Fruit fly (Drosophila melanogaster): Measurements from ENCODE around the gene Noc1.

Noc1 gene

DNA sequence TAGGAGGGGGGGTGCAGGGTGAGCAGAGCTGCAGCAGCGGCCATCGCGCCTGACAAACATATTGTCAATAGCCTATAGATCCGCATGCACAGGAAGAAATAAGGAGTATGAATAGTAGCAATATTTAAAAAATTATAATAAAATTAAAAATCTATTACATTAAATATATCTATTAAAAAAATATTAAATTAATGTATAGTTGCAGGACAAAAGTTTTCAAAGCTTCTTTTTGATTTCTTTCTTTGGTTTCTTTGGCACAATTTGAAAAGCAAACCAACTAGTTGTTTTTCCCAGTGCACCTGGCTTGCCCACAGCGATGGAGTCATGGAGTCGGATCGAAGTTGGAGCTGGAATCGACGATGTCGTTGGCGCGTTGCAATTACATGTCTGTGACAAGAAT, 42.8 kb upstream of the Noc1 start (continued):
- TF ChIP-seq dm (GFP tag; optimal IDR thresholded peaks at IDR 0.05) (no peak), CG13775 (GFP tag; optimal IDR thresholded peaks at IDR 0.05) (no peak), Drgx (GFP tag; IDR thresholded peaks at IDR 0.05) (peak; percentile 61), CG9727 (GFP tag; optimal IDR thresholded peaks at IDR 0.05) (peak; percentile 38), CG12236 (GFP tag; optimal IDR thresholded peaks at IDR 0.05) (no peak), HHEX (GFP tag; optimal IDR thresholded peaks at IDR 0.05) (no peak), CG43689 (GFP tag; IDR thresholded peaks at IDR 0.05) (no peak), Opbp (GFP tag; IDR thresholded peaks at IDR 0.05; ENCODE audit: partially characterized antibody) (no peak), CG12104 (GFP tag; optimal IDR thresholded peaks at IDR 0.05) (no peak), Dip2 (GFP tag; IDR thresholded peaks at IDR 0.05) (no peak), ewg (GFP tag; optimal IDR thresholded peaks at IDR 0.05) (no peak), ems (GFP tag; optimal IDR thresholded peaks at IDR 0.05) (no peak), Dad (GFP tag; optimal IDR thresholded peaks at IDR 0.05) (no peak), ash1 (GFP tag; optimal IDR thresholded peaks at IDR 0.05) (no peak), CG11695 (GFP tag; IDR thresholded peaks at IDR 0.05) (no peak), CG30403 (GFP tag; optimal IDR thresholded peaks at IDR 0.05) (no peak), insv (GFP tag; optimal IDR thresholded peaks at IDR 0.05) (no peak), nau (GFP tag; optimal IDR thresholded peaks at IDR 0.05) (no peak), Six4 (GFP tag; optimal IDR thresholded peaks at IDR 0.05) (no peak), Sox102F (GFP tag; optimal IDR thresholded peaks at IDR 0.05) (peak; percentile 3), CG15073 (GFP tag; optimal IDR thresholded peaks at IDR 0.05) (no peak), odd (GFP tag; optimal IDR thresholded peaks at IDR 0.05) (no peak), CG1233 (GFP tag; optimal IDR thresholded peaks at IDR 0.05) (no peak), Nf-YC (tag; optimal IDR thresholded peaks at IDR 0.05) (no peak), CG7372 (GFP tag; IDR thresholded peaks at IDR 0.05) (no peak), CG8944 (GFP tag; optimal IDR thresholded peaks at IDR 0.05) (no peak), danr (GFP tag; IDR thresholded peaks at IDR 0.05) (no peak), CG10979 (tag; optimal IDR thresholded peaks at IDR 0.05) (peak; percentile 55), CG9876 (GFP tag; optimal IDR thresholded peaks at IDR 0.05) (no peak), rib (GFP tag; IDR thresholded peaks at IDR 0.05) (no peak), Elba2 (GFP tag; optimal IDR thresholded peaks at IDR 0.05) (no peak), CG18599 (GFP tag; optimal IDR thresholded peaks at IDR 0.05) (no peak), CG6689 (GFP tag; IDR thresholded peaks at IDR 0.05) (0 out of 2 replicates have a peak, but pooled peaks have one; percentile 14)

DNA sequence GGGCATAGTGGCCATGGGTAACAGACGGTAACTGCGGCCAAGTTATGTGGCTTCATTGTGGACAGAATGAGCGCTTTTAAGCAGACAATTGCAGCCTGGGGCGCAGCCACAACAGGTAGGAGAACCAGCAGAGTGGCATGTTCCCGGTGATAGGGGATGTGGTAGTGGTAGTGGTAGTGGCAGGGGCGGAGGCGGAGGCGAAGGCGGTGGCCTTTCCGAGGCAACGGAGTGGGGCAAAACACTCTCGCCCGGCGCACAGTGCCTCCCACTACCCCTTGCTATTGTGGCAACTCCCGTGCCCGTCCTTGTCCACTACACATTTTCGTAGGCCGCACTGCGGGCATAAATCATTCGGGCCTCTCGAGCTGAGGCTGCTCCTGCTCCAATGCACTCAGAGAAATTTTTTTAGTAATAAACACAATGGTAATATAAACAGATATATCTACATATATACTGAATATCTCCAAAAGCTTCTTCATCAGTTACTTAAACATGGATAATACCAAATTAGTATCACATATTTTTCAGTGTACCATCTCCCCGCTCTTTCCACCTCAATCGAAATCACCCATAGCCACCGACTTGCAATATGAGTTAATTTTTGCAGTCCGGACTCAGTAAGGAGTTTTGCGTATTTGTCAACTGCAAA, 41.1 kb upstream of the Noc1 start:
- TF ChIP-seq CG7745 (tag; optimal IDR thresholded peaks at IDR 0.05): no peak
- no peak for TF ChIP-seq CG17829 (tag; optimal IDR thresholded peaks at IDR 0.05)
- no peak for TF ChIP-seq zf30C (GFP tag; optimal IDR thresholded peaks at IDR 0.05)
- no peak for TF ChIP-seq CG16815 (GFP tag; optimal IDR thresholded peaks at IDR 0.05)
- peak in 1 of 2 experiments; percentile 56 for TF ChIP-seq bsh (GFP tag; optimal IDR thresholded peaks at IDR 0.05)
- no peak for TF ChIP-seq NC2β (GFP tag; optimal IDR thresholded peaks at IDR 0.05)
- no peak for TF ChIP-seq pum (GFP tag; optimal IDR thresholded peaks at IDR 0.05)
- TF ChIP-seq CG15514 (GFP tag; optimal IDR thresholded peaks at IDR 0.05): no peak
- TF ChIP-seq Opbp (GFP tag; IDR thresholded peaks at IDR 0.05; ENCODE audit: partially characterized antibody): no peak
- TF ChIP-seq crc (GFP tag; optimal IDR thresholded peaks at IDR 0.05): no peak
- no peak for TF ChIP-seq CG12071 (GFP tag; optimal IDR thresholded peaks at IDR 0.05)
- peak; percentile 70 for TF ChIP-seq nom (GFP tag; optimal IDR thresholded peaks at IDR 0.05)
- TF ChIP-seq sim (GFP tag; IDR thresholded peaks at IDR 0.05): no peak
- TF ChIP-seq CG34224 (GFP tag; IDR thresholded peaks at IDR 0.05; ENCODE audit: partially characterized antibody): no peak
- TF ChIP-seq CG11093 (GFP tag; IDR thresholded peaks at IDR 0.05): no peak
- TF ChIP-seq CG12942 (GFP tag; optimal IDR thresholded peaks at IDR 0.05): no peak
- TF ChIP-seq Bteb2 (GFP tag; optimal IDR thresholded peaks at IDR 0.05): no peak
- TF ChIP-seq sc (optimal IDR thresholded peaks at IDR 0.05): no peak
- no peak for TF ChIP-seq sc (GFP tag; optimal IDR thresholded peaks at IDR 0.05)
- TF ChIP-seq inv (GFP tag; IDR thresholded peaks at IDR 0.05; ENCODE audit: partially characterized antibody): no peak
